Fruit fly (Drosophila melanogaster): ENCODE results near the gene CG42526.

Gene CG42526

DNA sequence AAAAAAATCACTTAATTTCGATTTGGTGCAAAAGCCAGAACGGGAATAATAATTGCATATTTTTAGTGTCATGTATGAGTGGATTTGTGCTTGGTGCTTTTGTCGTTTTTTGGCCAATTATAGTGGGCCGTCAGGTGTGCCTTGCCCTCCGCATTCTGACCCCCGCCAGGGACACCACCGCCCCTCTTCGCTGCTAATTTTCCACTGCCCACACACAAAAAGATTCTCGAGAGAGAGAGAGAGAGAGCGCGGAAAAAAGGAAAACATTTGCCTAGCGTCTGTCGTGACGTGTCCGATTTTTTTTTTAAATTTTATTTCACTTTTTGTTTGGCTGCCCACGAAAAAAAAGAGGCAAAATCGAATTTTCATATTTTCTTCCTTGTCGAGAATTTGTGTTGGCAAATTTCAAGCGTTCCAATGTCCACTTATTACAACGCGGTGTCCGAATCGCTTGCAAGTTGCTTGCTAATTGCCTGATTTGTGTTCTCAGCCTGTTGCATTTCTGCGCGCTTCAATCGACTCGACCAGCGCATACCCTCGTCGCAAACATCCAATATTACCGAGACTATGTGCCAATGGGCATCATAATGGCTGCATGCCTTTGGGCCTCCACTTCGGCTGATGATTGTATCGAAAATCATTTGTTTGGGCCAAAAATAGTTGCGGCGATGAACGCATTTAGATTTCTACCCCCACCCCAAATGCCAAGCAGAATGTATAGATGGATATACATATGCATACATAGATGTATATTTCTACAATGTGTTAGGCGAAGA, 3.2 kb downstream of the CG42526 start:
- no peak for TF ChIP-seq Nf-YC (tag; optimal IDR thresholded peaks at IDR 0.05)
- no peak for TF ChIP-seq HLH54F (GFP tag; optimal IDR thresholded peaks at IDR 0.05)
- TF ChIP-seq trh (GFP tag; optimal IDR thresholded peaks at IDR 0.05): no peak
- TF ChIP-seq YL-1 (GFP tag; optimal IDR thresholded peaks at IDR 0.05): no peak
- no peak for TF ChIP-seq so (GFP tag; IDR thresholded peaks at IDR 0.05)
- TF ChIP-seq CG18262 (tag; optimal IDR thresholded peaks at IDR 0.05): no peak
- TF ChIP-seq zen (tag; optimal IDR thresholded peaks at IDR 0.05): no peak
- no peak for TF ChIP-seq CG11398 (GFP tag; optimal IDR thresholded peaks at IDR 0.05)
- TF ChIP-seq z (GFP tag; IDR thresholded peaks at IDR 0.05): no peak
- no peak for TF ChIP-seq CG18011 (GFP tag; optimal IDR thresholded peaks at IDR 0.05)
- no peak for TF ChIP-seq CG1647 (GFP tag; optimal IDR thresholded peaks at IDR 0.05)
- TF ChIP-seq CG8290 (GFP tag; optimal IDR thresholded peaks at IDR 0.05): no peak
- no peak for TF ChIP-seq CG8290 (tag; optimal IDR thresholded peaks at IDR 0.05)
- TF ChIP-seq Nf-YA (GFP tag; IDR thresholded peaks at IDR 0.05): no peak
- TF ChIP-seq CG8281 (tag; optimal IDR thresholded peaks at IDR 0.05): no peak
- TF ChIP-seq emc (GFP tag; optimal IDR thresholded peaks at IDR 0.05): no peak
- peak; percentile 35; the same call in 1 of the 2 replicates for TF ChIP-seq NFAT (GFP tag; IDR thresholded peaks at IDR 0.05)
- no peak for TF ChIP-seq CG16815 (GFP tag; optimal IDR thresholded peaks at IDR 0.05)
- peak; percentile 22; the same call in 1 of the 2 replicates for TF ChIP-seq sob (GFP tag; IDR thresholded peaks at IDR 0.05)
- no peak for TF ChIP-seq aop (GFP tag; IDR thresholded peaks at IDR 0.05)
- TF ChIP-seq NC2α (GFP tag; optimal IDR thresholded peaks at IDR 0.05): no peak
- no peak for TF ChIP-seq CG4854 (GFP tag; optimal IDR thresholded peaks at IDR 0.05)
- TF ChIP-seq trem (tag; optimal IDR thresholded peaks at IDR 0.05): no peak
- TF ChIP-seq B-H1 (GFP tag; IDR thresholded peaks at IDR 0.05): no peak
- no peak for TF ChIP-seq CG12769 (tag; optimal IDR thresholded peaks at IDR 0.05)
- TF ChIP-seq sr (GFP tag; IDR thresholded peaks at IDR 0.05): peak; percentile 91
- TF ChIP-seq pzg (GFP tag; optimal IDR thresholded peaks at IDR 0.05): no peak
- TF ChIP-seq gt (GFP tag; IDR thresholded peaks at IDR 0.05): no peak
- no peak for TF ChIP-seq C15 (GFP tag; IDR thresholded peaks at IDR 0.05)
- TF ChIP-seq shn (GFP tag; optimal IDR thresholded peaks at IDR 0.05): no peak
- no peak for TF ChIP-seq CG12236 (GFP tag; optimal IDR thresholded peaks at IDR 0.05)
- TF ChIP-seq CG12104 (GFP tag; optimal IDR thresholded peaks at IDR 0.05): no peak
- no peak for TF ChIP-seq odd (GFP tag; optimal IDR thresholded peaks at IDR 0.05)
- TF ChIP-seq ci (GFP tag; IDR thresholded peaks at IDR 0.05): no peak
- no peak for TF ChIP-seq CG10209 (GFP tag; optimal IDR thresholded peaks at IDR 0.05)
- TF ChIP-seq lola (GFP tag; optimal IDR thresholded peaks at IDR 0.05): no peak
- TF ChIP-seq croc (GFP tag; conservative IDR thresholded peaks at IDR 0.05): no peak
- TF ChIP-seq crol (GFP tag; IDR thresholded peaks at IDR 0.05): peak; percentile 24; the same call in 1 of the 2 replicates
- no peak for TF ChIP-seq gsb (GFP tag; IDR thresholded peaks at IDR 0.05)
- no peak for TF ChIP-seq Kr (GFP tag; optimal IDR thresholded peaks at IDR 0.05)
- TF ChIP-seq Hey (tag; optimal IDR thresholded peaks at IDR 0.05): no peak
- TF ChIP-seq CG32767 (GFP tag; IDR thresholded peaks at IDR 0.05): 0 out of 2 replicates have a peak, but pooled peaks have one; percentile 13
- no peak for TF ChIP-seq CG15514 (GFP tag; optimal IDR thresholded peaks at IDR 0.05)
- no peak for TF ChIP-seq chm (GFP tag; IDR thresholded peaks at IDR 0.05)
- no peak for TF ChIP-seq CG31388 (GFP tag; optimal IDR thresholded peaks at IDR 0.05)
- TF ChIP-seq CG2889 (GFP tag; IDR thresholded peaks at IDR 0.05): no peak
- TF ChIP-seq CG34224 (GFP tag; IDR thresholded peaks at IDR 0.05; ENCODE audit: partially characterized antibody): no peak
- TF ChIP-seq D19A (tag; optimal IDR thresholded peaks at IDR 0.05): peak; percentile 9
- TF ChIP-seq nerfin-1 (tag; optimal IDR thresholded peaks at IDR 0.05): no peak
- TF ChIP-seq Myb (GFP tag; optimal IDR thresholded peaks at IDR 0.05): no peak
- TF ChIP-seq CG8089 (GFP tag; optimal IDR thresholded peaks at IDR 0.05): no peak
